Fruit fly (Drosophila melanogaster): ENCODE data around the gene PCID2.

PCID2 gene

DNA sequence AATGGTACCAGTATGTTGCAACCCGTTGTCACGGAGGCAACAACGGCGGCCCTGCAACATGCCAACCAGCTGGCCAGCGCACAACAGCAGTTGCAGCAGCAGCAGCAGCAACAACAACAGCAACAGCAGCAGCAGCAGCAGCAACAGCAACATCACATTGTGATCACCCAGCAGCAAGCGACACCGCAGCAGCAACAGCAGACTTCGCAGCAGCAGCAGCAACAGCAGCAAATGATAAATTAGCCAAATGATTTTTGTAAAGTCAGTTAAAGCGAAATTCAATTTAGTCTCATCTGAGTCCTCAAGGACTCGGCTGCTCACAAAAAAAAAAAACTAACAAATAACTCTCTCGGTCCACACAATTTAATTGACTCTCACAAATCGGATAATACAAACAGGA lies 22.0 kb upstream of the PCID2 start:
- TF ChIP-seq toe (GFP tag; optimal IDR thresholded peaks at IDR 0.05) (no peak), CG5204 (GFP tag; optimal IDR thresholded peaks at IDR 0.05) (no peak), CG12768 (GFP tag; optimal IDR thresholded peaks at IDR 0.05) (no peak), Mnt (GFP tag; optimal IDR thresholded peaks at IDR 0.05) (no peak), CG33017 (tag; optimal IDR thresholded peaks at IDR 0.05) (no peak), CG7101 (tag; optimal IDR thresholded peaks at IDR 0.05) (no peak), CG11617 (GFP tag; optimal IDR thresholded peaks at IDR 0.05) (no peak), CG7045 (GFP tag; optimal IDR thresholded peaks at IDR 0.05) (no peak), CG14711 (tag; optimal IDR thresholded peaks at IDR 0.05) (no peak), Crg-1 (GFP tag; optimal IDR thresholded peaks at IDR 0.05) (no peak), cnc (optimal IDR thresholded peaks at IDR 0.05) (no peak), pad (GFP tag; optimal IDR thresholded peaks at IDR 0.05) (no peak), Clk (GFP tag; optimal IDR thresholded peaks at IDR 0.05) (no peak), kay (GFP tag; ENCODE audit: borderline replicate concordance) (no peak), tj (GFP tag; optimal IDR thresholded peaks at IDR 0.05) (no peak), bab1 (GFP tag; optimal IDR thresholded peaks at IDR 0.05) (no peak), Hr96 (GFP tag; optimal IDR thresholded peaks at IDR 0.05) (no peak), ovo (GFP tag; optimal IDR thresholded peaks at IDR 0.05) (no peak), cic (GFP tag; optimal IDR thresholded peaks at IDR 0.05) (no peak), CG1620 (GFP tag; optimal IDR thresholded peaks at IDR 0.05) (no peak)

DNA sequence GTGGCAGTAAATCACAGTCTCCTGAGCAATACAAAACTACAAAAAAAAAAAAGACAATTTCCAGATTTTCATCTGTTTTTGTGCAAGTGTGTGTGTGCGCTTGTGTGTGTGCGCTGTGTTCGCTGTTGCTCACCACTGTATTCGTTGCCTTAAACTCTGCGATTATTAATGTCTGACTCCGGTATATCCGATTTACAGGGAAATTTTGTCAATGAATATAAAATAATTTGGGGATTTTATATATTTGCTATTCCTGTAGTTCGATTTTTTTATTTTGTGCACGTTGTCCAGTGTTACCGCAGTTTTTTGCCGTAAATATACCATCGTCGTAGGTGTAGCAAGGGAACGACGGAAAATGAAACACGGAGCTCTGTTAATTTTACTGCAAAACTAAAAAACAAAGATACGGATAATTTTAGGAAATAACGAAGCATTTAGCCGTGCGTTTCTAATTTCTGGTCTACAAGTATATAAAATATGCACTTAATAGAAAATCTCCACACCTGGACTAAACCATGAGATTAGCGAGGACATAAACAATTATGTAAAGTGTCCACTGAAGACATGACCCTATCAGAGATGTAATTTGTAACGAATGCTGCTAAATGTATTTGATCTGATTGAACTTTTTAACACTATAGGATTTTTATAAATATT lies 17.0 kb upstream of the PCID2 start, which contains the start of gene Duba:
Duba (minus strand) TSS at position 313 of the 657 bp plus-strand sequence.
- TF ChIP-seq cnc (optimal IDR thresholded peaks at IDR 0.05) (no peak), CG11617 (GFP tag; optimal IDR thresholded peaks at IDR 0.05) (no peak), kay (GFP tag; ENCODE audit: borderline replicate concordance) (no peak), CG7045 (GFP tag; optimal IDR thresholded peaks at IDR 0.05) (no peak), cic (GFP tag; optimal IDR thresholded peaks at IDR 0.05) (no peak), pad (GFP tag; optimal IDR thresholded peaks at IDR 0.05) (no peak), CG12768 (GFP tag; optimal IDR thresholded peaks at IDR 0.05) (no peak), Mnt (GFP tag; optimal IDR thresholded peaks at IDR 0.05) (peak; percentile 44), Clk (GFP tag; optimal IDR thresholded peaks at IDR 0.05) (no peak), CG33017 (tag; optimal IDR thresholded peaks at IDR 0.05) (no peak), CG5204 (GFP tag; optimal IDR thresholded peaks at IDR 0.05) (peak; percentile 23), bab1 (GFP tag; optimal IDR thresholded peaks at IDR 0.05) (no peak), CG7101 (tag; optimal IDR thresholded peaks at IDR 0.05) (no peak)

DNA sequence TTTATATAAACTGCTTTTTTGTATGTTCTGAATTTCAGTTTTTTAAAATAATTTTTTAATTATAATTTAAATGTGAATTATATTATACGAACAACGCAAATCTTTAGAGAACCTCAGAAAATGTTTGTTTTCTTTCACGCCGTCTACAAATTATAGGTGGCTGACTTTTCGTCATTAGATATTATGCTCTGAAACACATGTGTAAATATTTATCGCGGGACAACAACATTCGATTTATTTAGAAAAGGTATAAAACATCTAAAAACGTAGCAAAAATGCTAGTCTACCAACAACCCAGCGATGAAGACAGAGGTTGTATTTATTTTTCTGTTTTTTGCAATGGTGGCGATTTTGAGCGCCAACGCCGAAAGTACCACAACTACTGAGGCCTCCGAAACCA lies 16.4 kb upstream of the PCID2 start, which contains the start of gene CG42832:
CG42832 (plus strand) TSS at position 301 of the 400 bp plus-strand sequence.
- TF ChIP-seq CG7101 (tag; optimal IDR thresholded peaks at IDR 0.05) = no peak
- no peak for TF ChIP-seq CG33017 (tag; optimal IDR thresholded peaks at IDR 0.05)
- no peak for TF ChIP-seq Crg-1 (GFP tag; optimal IDR thresholded peaks at IDR 0.05)
- TF ChIP-seq CG12768 (GFP tag; optimal IDR thresholded peaks at IDR 0.05) = no peak

DNA sequence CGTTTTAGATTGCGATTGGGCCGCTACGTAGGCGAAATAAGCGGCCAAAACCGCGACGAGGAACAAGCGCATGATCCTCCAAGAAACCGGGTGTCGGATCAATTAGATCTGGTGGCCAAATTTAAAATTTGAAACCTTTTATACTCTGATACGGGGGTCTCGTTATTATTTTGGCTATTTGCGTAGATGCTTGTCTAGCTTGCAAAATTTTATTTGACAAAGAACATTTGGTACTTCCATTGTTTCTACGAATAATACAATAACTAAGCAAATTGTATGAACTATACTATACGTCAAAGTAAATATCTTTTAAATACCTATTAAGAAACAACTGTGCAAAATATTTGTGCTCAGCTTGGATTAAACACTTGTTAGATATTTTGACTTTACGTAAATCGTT lies 6.2 kb upstream of the PCID2 start, which contains the start of gene Muc68Ca:
Muc68Ca (minus strand) TSS at position 101 of the 400 bp plus-strand sequence.
- TF ChIP-seq Crg-1 (GFP tag; optimal IDR thresholded peaks at IDR 0.05) (no peak), Mnt (GFP tag; optimal IDR thresholded peaks at IDR 0.05) (no peak), tj (GFP tag; optimal IDR thresholded peaks at IDR 0.05) (no peak), ovo (GFP tag; optimal IDR thresholded peaks at IDR 0.05) (no peak), Clk (GFP tag; optimal IDR thresholded peaks at IDR 0.05) (no peak), bab1 (GFP tag; optimal IDR thresholded peaks at IDR 0.05) (no peak), cnc (optimal IDR thresholded peaks at IDR 0.05) (no peak), CG1620 (GFP tag; optimal IDR thresholded peaks at IDR 0.05) (no peak), CG7101 (tag; optimal IDR thresholded peaks at IDR 0.05) (no peak), toe (GFP tag; optimal IDR thresholded peaks at IDR 0.05) (no peak), kay (GFP tag; ENCODE audit: borderline replicate concordance) (no peak), CG33017 (tag; optimal IDR thresholded peaks at IDR 0.05) (no peak), pad (GFP tag; optimal IDR thresholded peaks at IDR 0.05) (no peak), CG12768 (GFP tag; optimal IDR thresholded peaks at IDR 0.05) (no peak), CG5204 (GFP tag; optimal IDR thresholded peaks at IDR 0.05) (no peak), CG7045 (GFP tag; optimal IDR thresholded peaks at IDR 0.05) (no peak), CG14711 (tag; optimal IDR thresholded peaks at IDR 0.05) (no peak), CG11617 (GFP tag; optimal IDR thresholded peaks at IDR 0.05) (no peak), Hr96 (GFP tag; optimal IDR thresholded peaks at IDR 0.05) (no peak), cic (GFP tag; optimal IDR thresholded peaks at IDR 0.05) (no peak)

DNA sequence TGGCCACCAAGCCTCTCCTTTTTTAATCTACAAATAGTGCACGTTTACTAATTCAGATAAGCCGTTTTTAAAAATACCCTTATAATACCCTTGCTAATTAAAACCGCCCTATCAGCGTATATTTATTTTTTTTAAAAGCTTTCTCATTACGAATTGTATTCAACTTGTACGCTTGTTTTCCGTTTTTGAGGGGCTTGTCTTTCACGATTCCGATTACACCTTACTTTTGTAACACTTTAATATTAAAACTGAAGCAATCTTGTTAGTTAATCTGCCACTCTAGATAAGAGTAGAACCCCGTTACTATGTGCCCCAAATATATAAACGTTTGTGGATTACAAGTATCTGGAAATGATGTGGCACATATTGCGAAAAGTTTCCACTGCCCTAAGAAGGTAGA lies 3.5 kb upstream of the PCID2 start:
- TF ChIP-seq kay (GFP tag; ENCODE audit: borderline replicate concordance) (peak; percentile 84), toe (GFP tag; optimal IDR thresholded peaks at IDR 0.05) (no peak), CG14711 (tag; optimal IDR thresholded peaks at IDR 0.05) (no peak), CG11617 (GFP tag; optimal IDR thresholded peaks at IDR 0.05) (no peak), CG5204 (GFP tag; optimal IDR thresholded peaks at IDR 0.05) (no peak), CG7045 (GFP tag; optimal IDR thresholded peaks at IDR 0.05) (no peak), bab1 (GFP tag; optimal IDR thresholded peaks at IDR 0.05) (no peak), CG7101 (tag; optimal IDR thresholded peaks at IDR 0.05) (no peak), CG12768 (GFP tag; optimal IDR thresholded peaks at IDR 0.05) (no peak), tj (GFP tag; optimal IDR thresholded peaks at IDR 0.05) (peak; percentile 65)

DNA sequence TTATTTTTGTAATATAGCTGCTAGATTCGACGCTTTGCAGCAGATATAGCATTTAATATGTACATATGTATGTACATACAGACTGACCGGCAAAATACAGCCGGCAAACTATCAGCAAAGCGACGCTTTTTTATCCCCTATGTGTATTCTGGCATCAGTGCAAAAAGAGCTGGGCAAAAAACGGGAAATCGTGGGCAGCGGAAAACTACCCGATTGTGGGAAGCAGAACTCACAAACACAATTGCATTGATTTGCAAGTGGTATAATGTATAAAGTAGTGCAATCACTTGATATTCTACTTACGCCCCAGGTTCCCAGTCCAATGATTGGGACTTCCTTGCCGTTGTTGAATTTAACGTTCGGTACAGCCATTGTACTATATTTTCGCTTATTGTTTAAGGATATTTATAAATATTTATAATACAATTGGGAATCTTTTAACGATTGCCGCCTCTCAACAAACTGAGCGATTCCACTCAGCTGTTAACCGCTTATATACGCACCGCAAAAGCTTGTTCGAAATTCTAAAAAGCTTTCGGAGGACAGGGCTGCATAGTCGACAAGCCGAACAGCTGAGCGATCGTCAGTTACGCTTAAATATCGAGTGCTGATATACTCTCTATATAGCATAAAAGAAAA lies 2.9 kb upstream of the PCID2 start:
- no peak for TF ChIP-seq CG5204 (GFP tag; optimal IDR thresholded peaks at IDR 0.05)
- peak; percentile 26 for TF ChIP-seq CG14711 (tag; optimal IDR thresholded peaks at IDR 0.05)
- no peak for TF ChIP-seq ovo (GFP tag; optimal IDR thresholded peaks at IDR 0.05)
- peak; percentile 30 for TF ChIP-seq CG12768 (GFP tag; optimal IDR thresholded peaks at IDR 0.05)
- TF ChIP-seq CG11617 (GFP tag; optimal IDR thresholded peaks at IDR 0.05) = peak; percentile 64
- TF ChIP-seq Crg-1 (GFP tag; optimal IDR thresholded peaks at IDR 0.05) = no peak
- peak; percentile 47 for TF ChIP-seq Mnt (GFP tag; optimal IDR thresholded peaks at IDR 0.05)
- peak; percentile 59 for TF ChIP-seq CG33017 (tag; optimal IDR thresholded peaks at IDR 0.05)
- peak; percentile 73 for TF ChIP-seq cic (GFP tag; optimal IDR thresholded peaks at IDR 0.05)
- TF ChIP-seq CG1620 (GFP tag; optimal IDR thresholded peaks at IDR 0.05) = no peak
- TF ChIP-seq Clk (GFP tag; optimal IDR thresholded peaks at IDR 0.05) = no peak
- no peak for TF ChIP-seq cnc (optimal IDR thresholded peaks at IDR 0.05)
- TF ChIP-seq pad (GFP tag; optimal IDR thresholded peaks at IDR 0.05) = peak; percentile 27
- TF ChIP-seq CG7045 (GFP tag; optimal IDR thresholded peaks at IDR 0.05) = no peak
- TF ChIP-seq Hr96 (GFP tag; optimal IDR thresholded peaks at IDR 0.05) = no peak
- peak; percentile 10 for TF ChIP-seq toe (GFP tag; optimal IDR thresholded peaks at IDR 0.05)
- peak; percentile 57 for TF ChIP-seq CG7101 (tag; optimal IDR thresholded peaks at IDR 0.05)
- TF ChIP-seq tj (GFP tag; optimal IDR thresholded peaks at IDR 0.05) = peak; percentile 39
- peak; percentile 75 for TF ChIP-seq bab1 (GFP tag; optimal IDR thresholded peaks at IDR 0.05)
- peak; percentile 96 for TF ChIP-seq kay (GFP tag; ENCODE audit: borderline replicate concordance)
